Fruit fly (Drosophila melanogaster) whole organism, embryonic: ENCODE measurements around the gene capu.

Experiments used
- Adf1 ChIP-seq: fragments of 200-800 bp; sonication (Bioruptor generic); IDR thresholded peaks from 2 replicates; pipeline ENCODE4 v1.3.6; 2022; ENCODE audit warnings: missing biosample characterization, missing genetic modification characterization
- BtbVII ChIP-seq: fragments of 200-800 bp; sonication (Bioruptor generic); optimal IDR thresholded peaks from 3 replicates; lab custom pipeline; 2017; ENCODE audit warnings: missing biosample characterization, mild to moderate bottlenecking, missing genetic modification characterization
- CG10267 ChIP-seq: fragments of 200-800 bp; sonication (Bioruptor generic); optimal IDR thresholded peaks from 2 replicates; lab custom pipeline; 2018; ENCODE audit warnings: missing biosample characterization, mild to moderate bottlenecking, missing genetic modification characterization, moderate library complexity
- CG10979 ChIP-seq: fragments of 200-800 bp; sonication (Bioruptor generic); optimal IDR thresholded peaks from 2 replicates; lab custom pipeline; 2018; ENCODE audit warnings: missing biosample characterization, mild to moderate bottlenecking, missing genetic modification characterization, moderate library complexity
- CG11456 ChIP-seq: fragments of 200-800 bp; sonication (Bioruptor generic); IDR thresholded peaks from 3 replicates; pipeline ENCODE4 v1.3.6; 2022; ENCODE audit warnings: missing biosample characterization, missing genetic modification characterization
- CG11504 ChIP-seq: fragments of 200-800 bp; sonication (Bioruptor generic); optimal IDR thresholded peaks from 3 replicates; lab custom pipeline; 2019; ENCODE audit warnings: missing biosample characterization, mild to moderate bottlenecking, missing genetic modification characterization, moderate library complexity
- CG12299 ChIP-seq: fragments of 200-800 bp; sonication (Bioruptor generic); optimal IDR thresholded peaks from 2 replicates; lab custom pipeline; 2018; ENCODE audit warnings: missing biosample characterization, mild to moderate bottlenecking, missing genetic modification characterization
- CG12391 ChIP-seq: fragments of 200-800 bp; sonication (Bioruptor generic); optimal IDR thresholded peaks from 3 replicates; lab custom pipeline; 2018; ENCODE audit warnings: missing biosample characterization, mild to moderate bottlenecking, missing genetic modification characterization, moderate library complexity
- CG13424 ChIP-seq: fragments of 200-800 bp; sonication (Bioruptor generic); optimal IDR thresholded peaks from 2 replicates; lab custom pipeline; 2019; ENCODE audit warnings: missing biosample characterization, mild to moderate bottlenecking, missing genetic modification characterization, moderate library complexity
- CG14710 ChIP-seq: fragments of 200-800 bp; sonication (Bioruptor generic); optimal IDR thresholded peaks from 3 replicates; lab custom pipeline; 2019; ENCODE audit warnings: missing biosample characterization, mild to moderate bottlenecking, missing genetic modification characterization, moderate library complexity
- CG1603 ChIP-seq: fragments of 200-800 bp; sonication (Bioruptor generic); optimal IDR thresholded peaks from 2 replicates; lab custom pipeline; 2019; ENCODE audit warnings: missing biosample characterization, mild to moderate bottlenecking, missing genetic modification characterization, moderate library complexity
- CG17385 ChIP-seq: fragments of 200-800 bp; sonication (Bioruptor generic); optimal IDR thresholded peaks from 3 replicates; lab custom pipeline; 2018; ENCODE audit warnings: missing biosample characterization, mild to moderate bottlenecking, missing genetic modification characterization
- CG17829 ChIP-seq: fragments of 200-800 bp; optimal IDR thresholded peaks from 2 replicates; lab custom pipeline; 2019; ENCODE audit warnings: missing biosample characterization, mild to moderate bottlenecking, missing genetic modification characterization, moderate library complexity
- CG18262 ChIP-seq: fragments of 200-800 bp; optimal IDR thresholded peaks from 3 replicates; lab custom pipeline; 2019; ENCODE audit warnings: missing biosample characterization, mild to moderate bottlenecking, missing genetic modification characterization, moderate library complexity
- CG2199 ChIP-seq: fragments of 200-800 bp; sonication (Bioruptor generic); IDR thresholded peaks from 3 replicates; pipeline ENCODE4 v1.3.6; 2022; ENCODE audit warnings: missing biosample characterization, missing genetic modification characterization
- CG2875 ChIP-seq: fragments of 200-800 bp; sonication (Bioruptor generic); optimal IDR thresholded peaks from 2 replicates; lab custom pipeline; 2017; ENCODE audit warnings: missing biosample characterization, mild to moderate bottlenecking, missing genetic modification characterization, missing genetic modification reagents
- CG30403 ChIP-seq: fragments of 200-800 bp; sonication (Bioruptor generic); optimal IDR thresholded peaks from 3 replicates; lab custom pipeline; 2016; ENCODE audit warnings: missing biosample characterization, missing genetic modification characterization
- CG31388 ChIP-seq: fragments of 200-800 bp; sonication (Bioruptor generic); optimal IDR thresholded peaks from 2 replicates; lab custom pipeline; 2016; ENCODE audit warnings: missing biosample characterization, missing genetic modification characterization
- CG33213 ChIP-seq: fragments of 200-800 bp; sonication (Bioruptor generic); optimal IDR thresholded peaks from 3 replicates; lab custom pipeline; 2016; ENCODE audit warnings: missing biosample characterization, missing genetic modification characterization
- CG33557 ChIP-seq: fragments of 200-800 bp; sonication (Bioruptor generic); optimal IDR thresholded peaks from 2 replicates; lab custom pipeline; 2019; ENCODE audit warnings: missing biosample characterization, mild to moderate bottlenecking, missing genetic modification characterization, moderate library complexity
- CG4360 ChIP-seq: fragments of 200-800 bp; sonication (Bioruptor generic); IDR thresholded peaks from 2 replicates; pipeline ENCODE4 v1.3.6; 2022; ENCODE audit warnings: missing biosample characterization, missing genetic modification characterization
- CG4707 ChIP-seq: fragments of 200-800 bp; sonication (Bioruptor generic); optimal IDR thresholded peaks from 2 replicates; lab custom pipeline; 2018; ENCODE audit warnings: missing biosample characterization, mild to moderate bottlenecking, missing genetic modification characterization, moderate library complexity
- CG6683 ChIP-seq: fragments of 200-800 bp; sonication (Bioruptor generic); optimal IDR thresholded peaks from 2 replicates; lab custom pipeline; 2017; ENCODE audit warnings: missing biosample characterization, mild to moderate bottlenecking, missing genetic modification characterization, missing genetic modification reagents
- CG8924 ChIP-seq: fragments of 200-800 bp; optimal IDR thresholded peaks from 3 replicates; lab custom pipeline; 2019; ENCODE audit warnings: missing biosample characterization, mild to moderate bottlenecking, missing genetic modification characterization, moderate library complexity
- CG9437 ChIP-seq: fragments of 200-800 bp; sonication (Bioruptor generic); optimal IDR thresholded peaks from 2 replicates; lab custom pipeline; 2018; ENCODE audit warnings: missing biosample characterization, mild to moderate bottlenecking, missing genetic modification characterization
- CG9932 ChIP-seq: fragments of 200-800 bp; sonication (Bioruptor generic); IDR thresholded peaks from 2 replicates; pipeline ENCODE4 v1.3.6; 2022; ENCODE audit warnings: missing biosample characterization, missing genetic modification characterization
- HLH54F ChIP-seq: fragments of 200-800 bp; sonication (Bioruptor generic); optimal IDR thresholded peaks from 3 replicates; lab custom pipeline; 2016; ENCODE audit warnings: missing biosample characterization, missing genetic modification characterization
- MBD-R2 ChIP-seq: fragments of 200-800 bp; sonication (Bioruptor generic); IDR thresholded peaks from 2 replicates; pipeline ENCODE4 v1.3.6; 2022; ENCODE audit warnings: missing biosample characterization, missing genetic modification characterization
- MTF-1 ChIP-seq: fragments of 200-800 bp; sonication (Bioruptor generic); optimal IDR thresholded peaks from 2 replicates; lab custom pipeline; 2018; ENCODE audit warnings: missing biosample characterization, mild to moderate bottlenecking, missing genetic modification characterization, borderline replicate concordance
- Med ChIP-seq: fragments of 200-800 bp; sonication (Bioruptor generic); peaks from one replicate; lab custom pipeline; 2016; ENCODE audit warnings: missing biosample characterization, missing genetic modification characterization, mild to moderate bottlenecking, inconsistent platforms, moderate library complexity
- Myb ChIP-seq: fragments of 200-800 bp; sonication (Bioruptor generic); optimal IDR thresholded peaks from 2 replicates; lab custom pipeline; 2016; ENCODE audit warnings: missing biosample characterization, missing genetic modification characterization
- ash1 ChIP-seq: fragments of 200-800 bp; sonication (Bioruptor generic); optimal IDR thresholded peaks from 2 replicates; lab custom pipeline; 2018; ENCODE audit warnings: missing biosample characterization, mild to moderate bottlenecking, missing genetic modification characterization
- bsh ChIP-seq, 2 experiments: fragments of 200-800 bp; sonication (Bioruptor generic); optimal IDR thresholded peaks; 2 replicates each; lab custom pipeline; 2017 to 2018; ENCODE audit warnings: mild to moderate bottlenecking in 2 of 2, missing biosample characterization in 2 of 2, missing genetic modification characterization in 2 of 2, moderate library complexity in 1 of 2
- chif ChIP-seq, 2 experiments: fragments of 200-800 bp; sonication (Bioruptor generic); optimal IDR thresholded peaks; 3 replicates each; lab custom pipeline; 2016; ENCODE audit warnings: missing biosample characterization in 2 of 2, missing genetic modification characterization in 2 of 2
- crol ChIP-seq: fragments of 200-800 bp; sonication (Bioruptor generic); IDR thresholded peaks from 2 replicates; pipeline ENCODE4 v1.3.6; 2022; ENCODE audit warnings: missing biosample characterization, missing genetic modification characterization
- dmrt11E ChIP-seq: fragments of 200-800 bp; sonication (Bioruptor generic); optimal IDR thresholded peaks from 3 replicates; lab custom pipeline; 2018; ENCODE audit warnings: missing biosample characterization, mild to moderate bottlenecking, missing genetic modification characterization, moderate library complexity
- dysf ChIP-seq: fragments of 200-800 bp; sonication (Bioruptor generic); IDR thresholded peaks from 3 replicates; pipeline ENCODE4 v1.3.6; 2022; ENCODE audit warnings: missing biosample characterization, missing genetic modification characterization
- ewg ChIP-seq: fragments of 200-800 bp; sonication (Bioruptor generic); optimal IDR thresholded peaks from 3 replicates; lab custom pipeline; 2017; ENCODE audit warnings: mild to moderate bottlenecking, missing biosample characterization, missing genetic modification reagents, missing genetic modification characterization
- insv ChIP-seq, 2 experiments: fragments of 200-800 bp; sonication (Bioruptor generic); optimal IDR thresholded peaks; 3 replicates each; lab custom pipeline; 2016 to 2018; ENCODE audit warnings: missing biosample characterization in 2 of 2, missing genetic modification characterization in 2 of 2
- ken ChIP-seq: fragments of 200-800 bp; sonication (Bioruptor generic); IDR thresholded peaks from 3 replicates; pipeline ENCODE4 v1.3.6; 2022; ENCODE audit warnings: missing biosample characterization, missing genetic modification characterization
- luna ChIP-seq: fragments of 200-800 bp; sonication (Bioruptor generic); optimal IDR thresholded peaks from 2 replicates; lab custom pipeline; 2016; ENCODE audit warnings: missing biosample characterization, missing genetic modification characterization
- pnt ChIP-seq: fragments of 200-800 bp; sonication (Bioruptor generic); optimal IDR thresholded peaks from 3 replicates; lab custom pipeline; 2016; ENCODE audit warnings: missing biosample characterization, missing genetic modification characterization
- pzg ChIP-seq: fragments of 200-800 bp; sonication (Bioruptor generic); optimal IDR thresholded peaks from 3 replicates; lab custom pipeline; 2018; ENCODE audit warnings: missing biosample characterization, mild to moderate bottlenecking, missing genetic modification characterization, moderate library complexity
- rib ChIP-seq: fragments of 200-800 bp; sonication (Bioruptor generic); IDR thresholded peaks from 2 replicates; pipeline ENCODE4 v1.3.6; 2022; ENCODE audit warnings: missing biosample characterization, missing genetic modification characterization
- row ChIP-seq: fragments of 200-800 bp; sonication (Bioruptor generic); IDR thresholded peaks from 3 replicates; pipeline ENCODE4 v1.3.6; 2022; ENCODE audit warnings: missing biosample characterization, missing genetic modification characterization
- sd ChIP-seq: fragments of 200-800 bp; sonication (Bioruptor generic); optimal IDR thresholded peaks from 3 replicates; lab custom pipeline; 2018; ENCODE audit warnings: missing biosample characterization, mild to moderate bottlenecking, missing genetic modification characterization, moderate library complexity
- sens ChIP-seq: fragments of 200-800 bp; sonication (Bioruptor generic); peaks from one replicate; lab custom pipeline; 2016; ENCODE audit warnings: missing biosample characterization, missing genetic modification characterization
- sqz ChIP-seq: fragments of 200-800 bp; sonication (Bioruptor generic); optimal IDR thresholded peaks from 3 replicates; lab custom pipeline; 2018; ENCODE audit warnings: missing biosample characterization, mild to moderate bottlenecking, missing genetic modification characterization
- unpg ChIP-seq: fragments of 200-800 bp; sonication (Bioruptor generic); optimal IDR thresholded peaks from 3 replicates; lab custom pipeline; 2018; ENCODE audit warnings: missing biosample characterization, mild to moderate bottlenecking, missing genetic modification characterization, moderate library complexity

capu gene

dm6 chr2L:3855528-3856189, 47.0 kb downstream of the capu start (continued):
- TF ChIP-seq CG10979 (tag; lab: Kevin White, UChicago), result peak; percentile 64
- TF ChIP-seq ewg (GFP tag; lab: Kevin White, UChicago), result peak; percentile 2
- TF ChIP-seq CG10267 (tag; lab: Kevin White, UChicago), result peak; percentile 18
- no peak for TF ChIP-seq insv (GFP tag; optimal IDR thresholded peaks at IDR 0.05; lab: Kevin White, UChicago)
- no peak for TF ChIP-seq CG31388 (GFP tag; lab: Kevin White, UChicago)
- TF ChIP-seq CG33213 (GFP tag; lab: Kevin White, UChicago), result no peak
- no peak for TF ChIP-seq CG17829 (tag; lab: Kevin White, UChicago)
- TF ChIP-seq CG9932, result no peak
- TF ChIP-seq rib (GFP tag; lab: Robert Waterston, UW), result no peak
- TF ChIP-seq bsh (GFP tag; optimal IDR thresholded peaks at IDR 0.05; lab: Kevin White, UChicago), result peak in 1 of 2 experiments; percentile 60
- no peak for TF ChIP-seq pzg (GFP tag; lab: Kevin White, UChicago)
- TF ChIP-seq sd (tag; lab: Kevin White, UChicago), result peak; percentile 36
- peak; percentile 41 for TF ChIP-seq unpg (GFP tag; lab: Kevin White, UChicago)
- TF ChIP-seq BtbVII (GFP tag; lab: Kevin White, UChicago), result no peak
- no peak for TF ChIP-seq CG12299 (tag; lab: Kevin White, UChicago)
- peak; percentile 41; the same call in 1 of the 3 replicates for TF ChIP-seq dysf (GFP tag; lab: Robert Waterston, UW)
- TF ChIP-seq CG17385 (GFP tag; lab: Kevin White, UChicago), result peak; percentile 22
- no peak for TF ChIP-seq CG11456 (GFP tag; lab: Robert Waterston, UW)
- TF ChIP-seq CG4707 (GFP tag; lab: Kevin White, UChicago), result peak; percentile 30
- TF ChIP-seq CG8924 (tag; lab: Kevin White, UChicago), result peak; percentile 42
- TF ChIP-seq Med (GFP tag; lab: Kevin White, UChicago), result no peak
- peak; percentile 1 for TF ChIP-seq CG9437 (GFP tag; lab: Kevin White, UChicago)
- no peak for TF ChIP-seq MBD-R2 (GFP tag; lab: Robert Waterston, UW)
- peak; percentile 54 for TF ChIP-seq CG11504 (tag; lab: Kevin White, UChicago)
- TF ChIP-seq sens (GFP tag; lab: Kevin White, UChicago), result peak; percentile 73
- TF ChIP-seq CG2199 (GFP tag; lab: Robert Waterston, UW), result 0 out of 3 replicates have a peak, but pooled peaks have one; percentile 23
- peak; percentile 54 for TF ChIP-seq CG18262
- TF ChIP-seq pnt (GFP tag; lab: Kevin White, UChicago), result no peak
- no peak for TF ChIP-seq Myb (GFP tag; lab: Kevin White, UChicago)
- TF ChIP-seq sqz, result no peak
- TF ChIP-seq ash1, result no peak
- TF ChIP-seq CG14710, result peak; percentile 21
- peak; percentile 3 for TF ChIP-seq CG1603 (tag; lab: Kevin White, UChicago)
- peak; percentile 42 for TF ChIP-seq CG12391
- peak; percentile 54 for TF ChIP-seq crol
- no peak for TF ChIP-seq CG2875 (GFP tag; lab: Kevin White, UChicago)
- peak; percentile 13; the same call in 1 of the 3 replicates for TF ChIP-seq row (GFP tag; lab: Robert Waterston, UW)
- peak; percentile 2 for TF ChIP-seq CG33557 (GFP tag; lab: Kevin White, UChicago)
- no peak for TF ChIP-seq luna (GFP tag; lab: Kevin White, UChicago)
- peak; percentile 26 for TF ChIP-seq CG13424 (tag; lab: Kevin White, UChicago)
- no peak for TF ChIP-seq chif (GFP tag; optimal IDR thresholded peaks at IDR 0.05; lab: Kevin White, UChicago)
- no peak for TF ChIP-seq HLH54F (GFP tag; lab: Kevin White, UChicago)
- TF ChIP-seq CG6683 (GFP tag; lab: Kevin White, UChicago), result no peak
- TF ChIP-seq CG4360, result peak; percentile 72
- peak; percentile 52 for TF ChIP-seq dmrt11E (tag; lab: Kevin White, UChicago)
- TF ChIP-seq Adf1 (GFP tag; lab: Robert Waterston, UW), result no peak
- peak; percentile 2 for TF ChIP-seq CG30403 (GFP tag; lab: Kevin White, UChicago)
- TF ChIP-seq ken (GFP tag; lab: Robert Waterston, UW), result no peak
- no peak for TF ChIP-seq MTF-1
